Worm (Caenorhabditis elegans) whole organism, mixed stage, embryonic: ENCODE measurements around the gene fbxa-13.

Source experiments
- blmp-1 ChIP-seq: fragments of 150-350 bp; optimal IDR thresholded peaks from 2 replicates; lab custom pipeline; 2014; ENCODE audit warnings: missing biosample characterization, missing genetic modification characterization
- elt-1 ChIP-seq: sonication (generic microtip); optimal IDR thresholded peaks from 2 replicates; lab custom pipeline; 2017; ENCODE audit warnings: missing genetic modification characterization, mild to moderate bottlenecking, missing compliant biosample characterization, antibody characterized with exemption, moderate library complexity, borderline replicate concordance; ENCODE audit not compliant: insufficient read depth
- lsy-2 ChIP-seq: fragments of 150-350 bp; optimal IDR thresholded peaks from 2 replicates; lab custom pipeline; 2014; ENCODE audit warnings: missing biosample characterization, missing genetic modification characterization
- nhr-12 ChIP-seq: fragments of 150-350 bp; optimal IDR thresholded peaks from 2 replicates; lab custom pipeline; 2014; ENCODE audit warnings: missing biosample characterization, missing genetic modification characterization
- nhr-237 ChIP-seq: fragments of 150-350 bp; optimal IDR thresholded peaks from 2 replicates; lab custom pipeline; 2014; ENCODE audit warnings: missing biosample characterization, missing genetic modification characterization
- nhr-76 ChIP-seq: sonication (generic microtip); optimal IDR thresholded peaks from 2 replicates; lab custom pipeline; 2017; ENCODE audit warnings: missing biosample characterization, missing genetic modification characterization
- pha-4 ChIP-seq: fragments of 150-350 bp; optimal IDR thresholded peaks from 2 replicates; lab custom pipeline; 2018; ENCODE audit warnings: missing biosample characterization, missing genetic modification reagents, missing genetic modification characterization
- snpc-4 ChIP-seq: fragments of 150-350 bp; optimal IDR thresholded peaks from 2 replicates; lab custom pipeline; 2014; ENCODE audit warnings: missing biosample characterization, missing genetic modification characterization
- unc-39 ChIP-seq: fragments of 150-350 bp; optimal IDR thresholded peaks from 2 replicates; lab custom pipeline; 2014; ENCODE audit warnings: missing biosample characterization, missing genetic modification characterization

DNA sequence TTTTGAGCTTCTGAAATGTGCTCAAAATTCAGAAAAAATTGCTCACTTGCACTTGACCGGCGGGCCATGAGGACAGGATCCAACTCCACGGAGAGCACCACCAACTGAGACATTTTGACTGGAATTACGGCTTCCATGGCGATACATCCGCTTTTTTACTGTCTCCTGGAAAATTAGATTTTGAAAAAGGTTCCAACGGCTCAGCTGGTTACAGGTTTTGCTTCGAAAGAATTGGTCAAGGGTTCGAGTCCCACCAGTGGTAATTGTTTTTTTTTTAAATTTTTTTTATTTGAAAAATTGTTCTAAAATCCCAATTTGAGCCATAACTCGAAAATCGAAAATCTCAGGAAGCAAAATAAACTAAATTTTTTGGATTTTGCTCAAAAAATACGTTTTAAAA lies 43.3 kb downstream of the fbxa-13 start:
- no peak for TF ChIP-seq nhr-76 (tag; lab: Kevin White, UChicago)
- TF ChIP-seq unc-39 (tag; lab: Kevin White, UChicago): no peak
- no peak for TF ChIP-seq pha-4
- no peak for TF ChIP-seq nhr-237 (tag; lab: Kevin White, UChicago)
- no peak for TF ChIP-seq elt-1
- no peak for TF ChIP-seq lsy-2 (tag; lab: Kevin White, UChicago)
- TF ChIP-seq snpc-4 (tag; lab: Kevin White, UChicago): no peak
- TF ChIP-seq nhr-12: no peak
- TF ChIP-seq blmp-1: no peak
